Fruit fly (Drosophila melanogaster): ENCODE measurements around the gene FER.
A peak's percentile ranks its signal among the peaks of the same experiment; 100 is the strongest.

Gene FER

dm6 chr3R:9342248-9342882 lies 52.0 kb downstream of the FER start (continued):
- TF ChIP-seq CG14441 (GFP tag; IDR thresholded peaks at IDR 0.05) (no peak), tup (GFP tag; optimal IDR thresholded peaks at IDR 0.05) (no peak), CG12769 (tag; optimal IDR thresholded peaks at IDR 0.05) (peak; percentile 36), CG2202 (tag; optimal IDR thresholded peaks at IDR 0.05) (peak; percentile 27), Fer3 (tag; optimal IDR thresholded peaks at IDR 0.05) (peak; percentile 67), CG2199 (GFP tag; IDR thresholded peaks at IDR 0.05) (0 out of 3 replicates have a peak, but pooled peaks have one; percentile 19), CG33557 (GFP tag; optimal IDR thresholded peaks at IDR 0.05) (peak; percentile 69), CG13296 (GFP tag; optimal IDR thresholded peaks at IDR 0.05) (peak; percentile 75), CG9876 (GFP tag; optimal IDR thresholded peaks at IDR 0.05) (no peak), Atf3 (GFP tag; optimal IDR thresholded peaks at IDR 0.05) (peak; percentile 13), CG32772 (GFP tag; IDR thresholded peaks at IDR 0.05) (no peak), Xrp1 (GFP tag; IDR thresholded peaks at IDR 0.05) (peak; percentile 66), MBD-R2 (GFP tag; IDR thresholded peaks at IDR 0.05) (no peak), C15 (GFP tag; IDR thresholded peaks at IDR 0.05) (no peak), CG7556 (GFP tag; optimal IDR thresholded peaks at IDR 0.05) (peak; percentile 50), CG4328 (GFP tag; optimal IDR thresholded peaks at IDR 0.05) (peak; percentile 57), CG4707 (GFP tag; optimal IDR thresholded peaks at IDR 0.05) (peak; percentile 78), CG18262 (tag; optimal IDR thresholded peaks at IDR 0.05) (peak; percentile 52), chn (GFP tag; optimal IDR thresholded peaks at IDR 0.05) (no peak), Camta (GFP tag; optimal IDR thresholded peaks at IDR 0.05) (no peak), CG8388 (GFP tag; optimal IDR thresholded peaks at IDR 0.05) (peak; percentile 46), CG6272 (GFP tag; IDR thresholded peaks at IDR 0.05) (no peak), zen2 (GFP tag; IDR thresholded peaks at IDR 0.05; ENCODE audit: partially characterized antibody) (no peak), NC2α (GFP tag; optimal IDR thresholded peaks at IDR 0.05) (no peak), CG31388 (GFP tag; optimal IDR thresholded peaks at IDR 0.05) (no peak), CG13894 (tag; optimal IDR thresholded peaks at IDR 0.05) (peak; percentile 54), CG3281 (GFP tag; optimal IDR thresholded peaks at IDR 0.05) (peak; percentile 70), HLH54F (GFP tag; optimal IDR thresholded peaks at IDR 0.05) (no peak), YL-1 (GFP tag; optimal IDR thresholded peaks at IDR 0.05) (peak; percentile 7), Scr (GFP tag; IDR thresholded peaks at IDR 0.05; ENCODE audit: partially characterized antibody) (no peak), CG8290 (GFP tag; optimal IDR thresholded peaks at IDR 0.05) (no peak), CG8290 (tag; optimal IDR thresholded peaks at IDR 0.05) (peak; percentile 18 to 81), CG14667 (GFP tag; IDR thresholded peaks at IDR 0.05) (no peak), CG43689 (GFP tag; IDR thresholded peaks at IDR 0.05) (no peak), tin (GFP tag; optimal IDR thresholded peaks at IDR 0.05) (no peak), CG12299 (tag; optimal IDR thresholded peaks at IDR 0.05) (peak; percentile 81), ttk (GFP tag; IDR thresholded peaks at IDR 0.05) (no peak), Drgx (GFP tag; IDR thresholded peaks at IDR 0.05) (peak; percentile 34), CG5245 (GFP tag; optimal IDR thresholded peaks at IDR 0.05) (no peak), grau (tag; optimal IDR thresholded peaks at IDR 0.05) (peak; percentile 58), CG12219 (GFP tag; optimal IDR thresholded peaks at IDR 0.05) (peak; percentile 50), CG18011 (GFP tag; optimal IDR thresholded peaks at IDR 0.05) (no peak), CG9727 (GFP tag; optimal IDR thresholded peaks at IDR 0.05) (peak; percentile 50), HmgZ (tag; optimal IDR thresholded peaks at IDR 0.05) (peak; percentile 75), CG12104 (GFP tag; optimal IDR thresholded peaks at IDR 0.05) (peak; percentile 57), jing (GFP tag; optimal IDR thresholded peaks at IDR 0.05) (no peak), fd102C (GFP tag; optimal IDR thresholded peaks at IDR 0.05) (no peak), dysf (GFP tag; IDR thresholded peaks at IDR 0.05) (no peak), Bdp1 (GFP tag; optimal IDR thresholded peaks at IDR 0.05) (no peak), Spps (tag; optimal IDR thresholded peaks at IDR 0.05) (peak; percentile 0), yki (optimal IDR thresholded peaks at IDR 0.05) (no peak), ab (GFP tag; optimal IDR thresholded peaks at IDR 0.05) (no peak)

All from whole organism, embryonic.